Fruit fly (Drosophila melanogaster): ENCODE measurements around the gene Sap130.

DNA sequence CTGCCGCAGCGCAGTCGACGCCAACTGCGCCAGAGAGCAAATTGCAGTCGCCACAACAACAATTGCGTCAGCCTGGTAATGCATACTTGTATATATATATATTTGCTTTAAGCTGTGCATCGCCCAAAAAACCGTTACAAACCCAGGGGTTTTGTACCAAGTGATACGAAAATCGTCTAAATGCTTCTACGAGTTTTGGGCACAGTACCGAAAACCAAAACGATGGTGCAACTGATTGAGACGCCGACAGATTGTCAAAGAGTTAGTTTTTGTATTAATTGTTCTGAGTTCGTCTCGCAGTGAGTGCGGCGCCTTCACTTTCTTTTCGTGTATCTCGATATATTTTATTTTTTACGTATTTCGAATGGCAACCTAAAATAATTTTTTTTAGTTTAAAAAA is 9.1 kb downstream of the Sap130 start:
- TF ChIP-seq CG7101 (tag; optimal IDR thresholded peaks at IDR 0.05), result no peak
- TF ChIP-seq pad (GFP tag; optimal IDR thresholded peaks at IDR 0.05), result peak; percentile 79
- TF ChIP-seq Mnt (GFP tag; optimal IDR thresholded peaks at IDR 0.05), result no peak
- no peak for TF ChIP-seq ovo (GFP tag; optimal IDR thresholded peaks at IDR 0.05)
- no peak for TF ChIP-seq CG33017 (tag; optimal IDR thresholded peaks at IDR 0.05)
- TF ChIP-seq CG7045 (GFP tag; optimal IDR thresholded peaks at IDR 0.05), result no peak
- TF ChIP-seq cnc (optimal IDR thresholded peaks at IDR 0.05), result no peak
- TF ChIP-seq Crg-1 (GFP tag; optimal IDR thresholded peaks at IDR 0.05), result no peak
- no peak for TF ChIP-seq CG5204 (GFP tag; optimal IDR thresholded peaks at IDR 0.05)
- no peak for TF ChIP-seq Clk (GFP tag; optimal IDR thresholded peaks at IDR 0.05)
- peak; percentile 44 for TF ChIP-seq bab1 (GFP tag; optimal IDR thresholded peaks at IDR 0.05)
- TF ChIP-seq Hr96 (GFP tag; optimal IDR thresholded peaks at IDR 0.05), result no peak
- no peak for TF ChIP-seq CG11617 (GFP tag; optimal IDR thresholded peaks at IDR 0.05)
- TF ChIP-seq CG12768 (GFP tag; optimal IDR thresholded peaks at IDR 0.05), result no peak

Data from whole organism, adult.